Fruit fly (Drosophila melanogaster): ENCODE measurements around the gene CG16704.

- TF ChIP-seq CG2120 (GFP tag; optimal IDR thresholded peaks at IDR 0.05) (no peak), Atf6 (GFP tag; IDR thresholded peaks at IDR 0.05) (no peak)
These were observed 695 bp upstream of the CG16704 start, which contains the start of gene CG3513 for dm6 chr2L:3693082-3693481.

All from whole organism, embryonic.